Fruit fly (Drosophila melanogaster) whole organism, pupa: ENCODE measurements around the gene CG13364.

Experiments
- CG10348 ChIP-seq: fragments of 200-800 bp; sonication (Bioruptor generic); IDR thresholded peaks from 2 replicates; pipeline ENCODE4 v1.3.6; 2022; ENCODE audit warnings: missing biosample characterization, missing genetic modification characterization
- CG12605 ChIP-seq: fragments of 200-800 bp; sonication (Bioruptor generic); IDR thresholded peaks from 2 replicates; pipeline ENCODE4 v1.3.6; 2022; ENCODE audit warnings: missing biosample characterization, missing genetic modification characterization
- CG14655 ChIP-seq: fragments of 200-800 bp; sonication (Bioruptor generic); optimal IDR thresholded peaks from 3 replicates; lab custom pipeline; 2017; ENCODE audit warnings: mild to moderate bottlenecking, missing biosample characterization, missing genetic modification reagents, missing genetic modification characterization
- CG34367 ChIP-seq: fragments of 200-800 bp; sonication (Bioruptor generic); optimal IDR thresholded peaks from 2 replicates; lab custom pipeline; 2018; ENCODE audit warnings: missing biosample characterization, mild to moderate bottlenecking, missing genetic modification characterization
- CG4496 ChIP-seq: fragments of 200-800 bp; sonication (Bioruptor generic); IDR thresholded peaks from 3 replicates; pipeline ENCODE4 v1.3.6; 2022; ENCODE audit warnings: missing biosample characterization, missing genetic modification characterization
- CG9948 ChIP-seq: fragments of 200-800 bp; sonication (Bioruptor generic); optimal IDR thresholded peaks from 2 replicates; lab custom pipeline; 2018; ENCODE audit warnings: missing biosample characterization, mild to moderate bottlenecking, missing genetic modification characterization, moderate library complexity
- D1 ChIP-seq: fragments of 200-800 bp; sonication (Bioruptor generic); optimal IDR thresholded peaks from 2 replicates; lab custom pipeline; 2018; ENCODE audit warnings: missing biosample characterization, mild to moderate bottlenecking, missing genetic modification characterization, moderate library complexity
- EcR ChIP-seq: fragments of 200-800 bp; sonication (Bioruptor generic); optimal IDR thresholded peaks from 3 replicates; lab custom pipeline; 2019; ENCODE audit warnings: missing biosample characterization, missing genetic modification characterization, mild to moderate bottlenecking, moderate library complexity, missing genetic modification reagents
- fd96Ca ChIP-seq: fragments of 200-800 bp; sonication (Bioruptor generic); IDR thresholded peaks from 3 replicates; pipeline ENCODE4 v1.3.6; 2022; ENCODE audit warnings: missing biosample characterization, missing genetic modification characterization
- rn ChIP-seq: fragments of 200-800 bp; sonication (Bioruptor generic); IDR thresholded peaks from 2 replicates; pipeline ENCODE4 v1.3.6; 2022; ENCODE audit warnings: missing biosample characterization, missing genetic modification characterization

DNA sequence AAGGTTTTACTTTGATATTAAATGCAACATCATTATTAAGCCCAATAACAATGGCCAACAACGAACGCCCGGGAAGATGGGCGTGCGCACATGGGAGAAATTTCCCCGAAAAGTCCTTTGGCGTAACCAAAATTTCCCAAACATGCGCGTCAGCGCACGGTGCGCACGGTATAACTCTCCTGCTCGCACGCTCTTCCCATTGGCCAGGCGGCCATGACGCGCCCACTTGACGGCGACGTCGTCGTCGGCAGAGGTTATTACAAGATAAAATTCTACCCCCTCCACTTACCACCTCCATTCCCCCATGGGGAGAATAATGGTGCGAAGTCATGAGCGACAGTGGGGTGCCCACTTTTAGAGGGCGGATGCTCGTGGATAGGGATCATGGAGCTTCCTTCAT is 36.1 kb downstream of the CG13364 start:
- no peak for TF ChIP-seq CG34367 (tag; lab: Kevin White, UChicago)
- no peak for TF ChIP-seq CG4496
- TF ChIP-seq CG10348, result no peak
- TF ChIP-seq D1, result no peak
- no peak for TF ChIP-seq CG12605
- TF ChIP-seq fd96Ca, result no peak
- no peak for TF ChIP-seq CG9948 (tag; lab: Kevin White, UChicago)
- no peak for TF ChIP-seq CG14655 (GFP tag; lab: Kevin White, UChicago)
- TF ChIP-seq rn, result no peak
- TF ChIP-seq EcR, result no peak
